Worm (Caenorhabditis elegans): ENCODE data around the gene unc-53.

- TF ChIP-seq dmd-9 (GFP tag; IDR thresholded peaks at IDR 0.05) (no peak), T26A8.4 (GFP tag; IDR thresholded peaks at IDR 0.05) (no peak)
These were observed 25.0 kb downstream of the unc-53 start for ce11 chrII:11064191-11064695.
